Worm (Caenorhabditis elegans) whole organism, mixed stage, embryonic: ENCODE measurements around the gene dsb-1.

Source experiments
- M03D4.4 ChIP-seq: sonication (generic microtip); optimal IDR thresholded peaks from 2 replicates; lab custom pipeline; 2017; ENCODE audit warnings: mild to moderate bottlenecking, missing genetic modification characterization, missing compliant biosample characterization
- bed-3 ChIP-seq: fragments of 200-800 bp; sonication (Bioruptor generic); optimal IDR thresholded peaks from 3 replicates; lab custom pipeline; 2018; ENCODE audit warnings: mild to moderate bottlenecking, missing genetic modification characterization, moderate library complexity, missing compliant biosample characterization
- blmp-1 ChIP-seq: fragments of 150-350 bp; optimal IDR thresholded peaks from 2 replicates; lab custom pipeline; 2014; ENCODE audit warnings: missing biosample characterization, missing genetic modification characterization
- ceh-39 ChIP-seq: fragments of 150-350 bp; optimal IDR thresholded peaks from 2 replicates; lab custom pipeline; 2014; ENCODE audit warnings: missing biosample characterization, missing genetic modification characterization
- ceh-83 ChIP-seq: fragments of 200-800 bp; sonication (Bioruptor generic); optimal IDR thresholded peaks from 2 replicates; lab custom pipeline; 2018; ENCODE audit warnings: mild to moderate bottlenecking, missing genetic modification characterization, missing compliant biosample characterization
- ces-1 ChIP-seq: fragments of 150-350 bp; optimal IDR thresholded peaks from 2 replicates; lab custom pipeline; 2014; ENCODE audit warnings: missing biosample characterization, missing genetic modification reagents, missing genetic modification characterization
- drap-1 ChIP-seq: fragments of 200-800 bp; sonication (Bioruptor generic); optimal IDR thresholded peaks from 3 replicates; lab custom pipeline; 2018; ENCODE audit warnings: mild to moderate bottlenecking, missing genetic modification characterization, missing compliant biosample characterization
- elt-1 ChIP-seq: sonication (generic microtip); optimal IDR thresholded peaks from 2 replicates; lab custom pipeline; 2017; ENCODE audit warnings: missing genetic modification characterization, mild to moderate bottlenecking, missing compliant biosample characterization, antibody characterized with exemption, moderate library complexity, borderline replicate concordance; ENCODE audit not compliant: insufficient read depth
- elt-3 ChIP-seq: fragments of 150-350 bp; optimal IDR thresholded peaks from 2 replicates; lab custom pipeline; 2014; ENCODE audit warnings: missing biosample characterization, missing genetic modification characterization
- flh-1 ChIP-seq: fragments of 200-800 bp; sonication (Bioruptor generic); optimal IDR thresholded peaks from 2 replicates; lab custom pipeline; 2018; ENCODE audit warnings: mild to moderate bottlenecking, missing genetic modification characterization, moderate library complexity, missing compliant biosample characterization
- ham-2 ChIP-seq: fragments of 200-800 bp; sonication (Bioruptor generic); optimal IDR thresholded peaks from 2 replicates; lab custom pipeline; 2018; ENCODE audit warnings: mild to moderate bottlenecking, missing genetic modification characterization, missing compliant biosample characterization
- hlh-1 ChIP-seq: fragments of 150-350 bp; optimal IDR thresholded peaks from 2 replicates; lab custom pipeline; 2014; ENCODE audit warnings: missing biosample characterization, missing genetic modification reagents, missing genetic modification characterization
- lin-13 ChIP-seq: fragments of 150-350 bp; optimal IDR thresholded peaks from 2 replicates; lab custom pipeline; 2014; ENCODE audit warnings: missing biosample characterization, missing genetic modification characterization
- lin-32 ChIP-seq: fragments of 200-800 bp; sonication (Bioruptor generic); optimal IDR thresholded peaks from 2 replicates; lab custom pipeline; 2018; ENCODE audit warnings: mild to moderate bottlenecking, missing genetic modification characterization, missing compliant biosample characterization
- lsy-2 ChIP-seq: fragments of 150-350 bp; optimal IDR thresholded peaks from 2 replicates; lab custom pipeline; 2014; ENCODE audit warnings: missing biosample characterization, missing genetic modification characterization
- mab-5 ChIP-seq: fragments of 150-350 bp; optimal IDR thresholded peaks from 2 replicates; lab custom pipeline; 2014; ENCODE audit warnings: missing biosample characterization, missing genetic modification characterization
- mep-1 ChIP-seq: fragments of 150-350 bp; optimal IDR thresholded peaks from 2 replicates; lab custom pipeline; 2017; ENCODE audit warnings: missing biosample characterization, missing genetic modification reagents, missing genetic modification characterization, inconsistent platforms
- mls-2 ChIP-seq: sonication (generic microtip); optimal IDR thresholded peaks from 2 replicates; lab custom pipeline; 2016; ENCODE audit warnings: mild to moderate bottlenecking, missing genetic modification characterization, moderate library complexity, missing compliant biosample characterization
- nhr-2 ChIP-seq: fragments of 150-350 bp; optimal IDR thresholded peaks from 2 replicates; lab custom pipeline; 2014; ENCODE audit warnings: missing biosample characterization, missing genetic modification characterization
- nhr-237 ChIP-seq: fragments of 150-350 bp; optimal IDR thresholded peaks from 2 replicates; lab custom pipeline; 2014; ENCODE audit warnings: missing biosample characterization, missing genetic modification characterization
- nhr-28 ChIP-seq: fragments of 150-350 bp; optimal IDR thresholded peaks from 2 replicates; lab custom pipeline; 2014; ENCODE audit warnings: missing biosample characterization, missing genetic modification characterization
- pha-4 ChIP-seq: fragments of 150-350 bp; optimal IDR thresholded peaks from 2 replicates; lab custom pipeline; 2018; ENCODE audit warnings: missing biosample characterization, missing genetic modification reagents, missing genetic modification characterization
- sem-2 ChIP-seq: fragments of 200-800 bp; sonication (Bioruptor generic); optimal IDR thresholded peaks from 2 replicates; lab custom pipeline; 2018; ENCODE audit warnings: mild to moderate bottlenecking, missing genetic modification characterization, missing compliant biosample characterization
- snpc-4 ChIP-seq: fragments of 150-350 bp; optimal IDR thresholded peaks from 2 replicates; lab custom pipeline; 2014; ENCODE audit warnings: missing biosample characterization, missing genetic modification characterization
- sptf-1 ChIP-seq: sonication (generic microtip); optimal IDR thresholded peaks from 2 replicates; lab custom pipeline; 2017; ENCODE audit warnings: mild to moderate bottlenecking, missing genetic modification characterization, moderate library complexity, missing compliant biosample characterization
- tbx-8 ChIP-seq: fragments of 200-800 bp; sonication (Bioruptor generic); optimal IDR thresholded peaks from 2 replicates; lab custom pipeline; 2018; ENCODE audit warnings: mild to moderate bottlenecking, missing genetic modification characterization, moderate library complexity, missing compliant biosample characterization
- unc-120 ChIP-seq: sonication (generic microtip); optimal IDR thresholded peaks from 2 replicates; lab custom pipeline; 2017; ENCODE audit warnings: missing genetic modification characterization, missing compliant biosample characterization; ENCODE audit not compliant: poor library complexity, severe bottlenecking
- unc-39 ChIP-seq: fragments of 150-350 bp; optimal IDR thresholded peaks from 2 replicates; lab custom pipeline; 2014; ENCODE audit warnings: missing biosample characterization, missing genetic modification characterization
- unc-62 ChIP-seq: fragments of 150-350 bp; optimal IDR thresholded peaks from 2 replicates; lab custom pipeline; 2014; ENCODE audit warnings: missing biosample characterization, missing genetic modification reagents, missing genetic modification characterization
- zip-8 ChIP-seq: fragments of 150-350 bp; optimal IDR thresholded peaks from 2 replicates; lab custom pipeline; 2014; ENCODE audit warnings: missing biosample characterization, missing genetic modification characterization
- ztf-11 ChIP-seq: fragments of 150-350 bp; optimal IDR thresholded peaks from 2 replicates; lab custom pipeline; 2014; ENCODE audit warnings: missing biosample characterization, missing genetic modification characterization

The dsb-1 gene

DNA sequence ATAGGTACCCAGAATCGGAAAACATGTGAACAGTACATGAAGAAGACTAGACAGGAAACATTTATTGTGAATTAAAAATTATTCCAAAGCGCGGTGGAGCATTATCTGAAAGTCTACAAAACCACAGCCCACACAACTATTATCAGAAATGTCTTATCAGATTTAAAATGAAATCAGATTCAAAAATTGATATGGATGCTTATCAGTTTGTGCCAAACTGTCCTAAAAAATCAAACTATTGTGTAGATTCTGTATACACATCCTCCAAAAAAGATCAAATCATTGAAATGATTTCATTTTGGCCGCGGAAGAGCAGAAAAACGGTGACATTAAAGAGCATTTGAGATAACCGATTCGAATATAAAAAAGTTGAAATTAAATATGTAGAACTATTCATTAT, 26.7 kb downstream of the dsb-1 start, which contains the start of gene irg-4:
Gene irg-4 (plus strand): TSS at position 392 of the 400 bp plus-strand sequence.
- TF ChIP-seq ceh-83 (GFP tag; lab: Kevin White, UChicago) (no peak), flh-1 (GFP tag; lab: Kevin White, UChicago) (no peak), elt-1 (tag; lab: Kevin White, UChicago) (no peak), unc-120 (tag; lab: Kevin White, UChicago) (no peak), ham-2 (GFP tag; lab: Kevin White, UChicago) (no peak), lin-13 (tag; lab: Kevin White, UChicago) (no peak), lsy-2 (tag; lab: Kevin White, UChicago) (no peak), lin-32 (GFP tag; lab: Kevin White, UChicago) (no peak), unc-62 (no peak), mab-5 (no peak)

DNA sequence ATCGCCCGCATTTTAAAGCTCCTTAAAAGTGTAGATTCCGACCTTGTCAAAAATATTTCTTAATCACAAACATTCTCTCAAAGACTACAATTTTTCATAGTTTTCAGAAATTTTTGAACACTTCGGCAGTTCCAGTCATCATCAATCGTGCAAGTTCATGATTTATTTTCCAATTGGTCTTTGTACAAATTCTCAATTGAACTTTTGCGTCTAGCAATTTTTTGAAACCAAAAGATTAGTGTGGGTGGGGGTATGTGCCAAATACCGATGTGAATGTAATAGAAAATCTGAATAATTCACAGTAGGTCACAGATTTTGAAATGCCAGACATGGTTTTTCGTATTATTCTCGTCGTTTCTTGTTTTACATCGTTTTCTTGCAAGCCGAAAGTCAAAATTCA, 29.6 kb downstream of the dsb-1 start, which contains the start of gene clec-185:
Gene clec-185 (plus strand): TSS at position 301 of the 400 bp plus-strand sequence.
- no peak for TF ChIP-seq M03D4.4 (tag; lab: Kevin White, UChicago)
- TF ChIP-seq lin-32 (GFP tag; lab: Kevin White, UChicago): no peak
- no peak for TF ChIP-seq ztf-11
- TF ChIP-seq nhr-237 (tag; lab: Kevin White, UChicago): no peak
- no peak for TF ChIP-seq mab-5
- TF ChIP-seq tbx-8: no peak
- TF ChIP-seq ham-2 (GFP tag; lab: Kevin White, UChicago): no peak
- TF ChIP-seq sptf-1 (tag; lab: Kevin White, UChicago): no peak
- no peak for TF ChIP-seq flh-1 (GFP tag; lab: Kevin White, UChicago)
- no peak for TF ChIP-seq drap-1 (GFP tag; lab: Kevin White, UChicago)
- TF ChIP-seq, all 35 proteins: peak for 0

DNA sequence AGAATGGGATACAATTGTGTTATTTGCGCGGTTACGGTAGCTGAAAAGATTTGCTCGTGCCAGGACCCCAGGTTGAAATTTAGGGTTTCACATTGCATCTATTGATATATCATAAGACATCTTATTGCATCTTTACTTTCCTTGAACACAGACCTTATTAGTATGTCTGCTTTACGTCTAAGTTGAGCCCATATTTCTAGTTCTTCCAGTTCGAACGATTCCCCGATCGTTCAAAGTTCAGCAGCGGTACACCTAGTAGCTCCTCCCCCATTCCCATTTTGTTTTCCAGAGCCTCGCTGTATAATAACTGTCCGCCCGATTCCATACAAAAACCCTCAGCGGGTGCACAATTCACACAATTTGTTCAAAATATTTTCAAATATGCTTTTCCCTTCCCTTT, 33.0 kb downstream of the dsb-1 start, which contains the start of gene C25G4.17:
Gene C25G4.17 (plus strand): TSS at position 301 of the 400 bp plus-strand sequence.
- no peak for TF ChIP-seq bed-3
- no peak for TF ChIP-seq nhr-237 (tag; lab: Kevin White, UChicago)
- TF ChIP-seq ces-1 (GFP tag; lab: Kevin White, UChicago): no peak
- no peak for TF ChIP-seq M03D4.4 (tag; lab: Kevin White, UChicago)
- no peak for TF ChIP-seq elt-1 (tag; lab: Kevin White, UChicago)
- TF ChIP-seq elt-3 (tag; lab: Kevin White, UChicago): no peak
- TF ChIP-seq ztf-11: no peak
- TF ChIP-seq nhr-2 (tag; lab: Kevin White, UChicago): no peak
- TF ChIP-seq zip-8: no peak
- TF ChIP-seq snpc-4 (tag; lab: Kevin White, UChicago): no peak
- TF ChIP-seq lsy-2 (tag; lab: Kevin White, UChicago): no peak
- TF ChIP-seq ceh-83 (GFP tag; lab: Kevin White, UChicago): no peak
- TF ChIP-seq hlh-1 (tag; lab: Kevin White, UChicago): no peak
- no peak for TF ChIP-seq unc-39
- TF ChIP-seq tbx-8: no peak

DNA sequence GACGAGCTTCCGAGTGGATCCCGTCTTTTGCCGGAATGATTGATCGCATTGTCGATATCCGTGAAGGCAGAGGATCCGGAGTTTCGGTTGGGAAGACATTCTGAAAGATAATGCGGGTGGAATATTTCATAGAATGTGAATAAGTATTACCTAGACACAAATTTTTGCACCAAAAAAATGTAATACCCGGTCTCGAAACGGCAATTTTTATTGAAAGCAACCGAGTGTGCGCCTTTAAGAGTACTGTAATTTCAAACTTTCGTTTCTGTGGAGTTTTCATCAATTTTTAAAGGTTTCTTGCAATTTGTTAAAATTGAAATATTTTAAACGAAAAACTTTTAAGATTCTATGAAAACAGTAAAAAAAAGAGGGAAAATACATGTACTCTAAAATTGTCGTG, 35.2 kb downstream of the dsb-1 start, which contains the start of gene C25G4.2:
Gene C25G4.2 (minus strand): TSS at position 100 of the 400 bp plus-strand sequence.
- no peak for TF ChIP-seq nhr-28
- no peak for TF ChIP-seq blmp-1 (tag; lab: Kevin White, UChicago)
- TF ChIP-seq ces-1 (GFP tag; lab: Kevin White, UChicago): no peak
- no peak for TF ChIP-seq hlh-1 (tag; lab: Kevin White, UChicago)
- no peak for TF ChIP-seq ceh-39 (tag; lab: Kevin White, UChicago)
- TF ChIP-seq ztf-11: no peak
- no peak for TF ChIP-seq elt-3 (tag; lab: Kevin White, UChicago)
- no peak for TF ChIP-seq mls-2
- TF ChIP-seq mab-5: no peak
- TF ChIP-seq pha-4 (tag; lab: Kevin White, UChicago): no peak

DNA sequence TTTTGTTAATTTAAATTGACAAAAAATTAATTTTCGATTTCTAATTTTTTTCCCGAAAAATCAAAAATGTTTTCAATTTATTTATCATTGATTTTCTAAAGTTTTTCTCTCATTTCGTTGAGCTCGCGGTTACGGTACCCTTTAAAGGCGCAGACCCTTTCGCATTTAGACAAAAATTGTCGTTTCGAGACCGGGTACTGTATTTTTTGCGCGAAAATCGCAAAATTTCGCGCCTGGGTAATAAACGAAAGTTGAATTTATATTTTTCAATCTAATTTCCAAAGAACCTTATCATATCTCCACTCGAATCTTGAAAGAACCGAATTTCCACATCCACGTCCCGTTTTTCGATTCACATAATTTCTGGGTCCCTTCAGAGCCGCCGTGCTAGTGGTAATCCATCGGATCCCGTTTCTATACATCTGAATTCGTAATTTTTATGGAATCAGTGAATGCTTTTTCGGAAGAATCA, 36.8 kb downstream of the dsb-1 start, which contains the start of gene C25G4.3:
Gene C25G4.3 (minus strand): TSS at position 422 of the 472 bp plus-strand sequence.
- no peak for TF ChIP-seq nhr-237 (tag; lab: Kevin White, UChicago)
- no peak for TF ChIP-seq hlh-1 (tag; lab: Kevin White, UChicago)
- TF ChIP-seq snpc-4 (tag; lab: Kevin White, UChicago): no peak
- no peak for TF ChIP-seq elt-1 (tag; lab: Kevin White, UChicago)
- no peak for TF ChIP-seq sem-2
- no peak for TF ChIP-seq mep-1 (tag; lab: Kevin White, UChicago)
- no peak for TF ChIP-seq lin-13 (tag; lab: Kevin White, UChicago)
